Worm (Caenorhabditis elegans): Measurements from ENCODE around the gene fbxa-151.

DNA sequence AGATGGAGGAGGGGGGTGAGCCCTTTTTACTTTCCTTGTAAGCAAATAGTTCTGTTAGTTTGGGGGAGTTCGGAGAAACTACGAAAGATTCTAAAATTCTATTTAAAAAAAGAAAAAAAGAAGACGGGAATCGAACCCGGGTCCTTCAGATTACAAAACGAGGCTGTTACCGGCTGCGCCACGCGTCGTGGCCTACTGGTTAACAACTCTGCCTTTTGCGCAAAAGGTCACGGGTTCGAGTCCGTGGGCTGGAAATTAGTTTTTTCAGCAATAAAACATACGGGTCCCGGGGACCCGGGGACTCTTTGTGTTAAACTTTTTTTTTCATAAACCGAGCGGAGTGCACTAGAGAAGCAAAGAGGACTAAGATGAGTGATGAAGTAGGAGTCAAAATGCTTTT, 35.5 kb downstream of the fbxa-151 start:
- TF ChIP-seq nhr-12 (tag; optimal IDR thresholded peaks at IDR 0.05): no peak
- TF ChIP-seq sup-37 (GFP tag; optimal IDR thresholded peaks at IDR 0.05): no peak
- TF ChIP-seq zag-1 (tag; optimal IDR thresholded peaks at IDR 0.05): no peak
- no peak for TF ChIP-seq nhr-76 (tag; optimal IDR thresholded peaks at IDR 0.05)
- TF ChIP-seq unc-130 (tag; optimal IDR thresholded peaks at IDR 0.05): no peak
- no peak for TF ChIP-seq fkh-10 (GFP tag; optimal IDR thresholded peaks at IDR 0.05)
- no peak for TF ChIP-seq grh-1 (GFP tag; IDR thresholded peaks at IDR 0.05)
- TF ChIP-seq unc-62 (GFP tag; optimal IDR thresholded peaks at IDR 0.05): no peak
- no peak for TF ChIP-seq blmp-1 (tag; optimal IDR thresholded peaks at IDR 0.05)
- TF ChIP-seq C34B4.2 (tag; optimal IDR thresholded peaks at IDR 0.05): no peak

Data from whole organism, L1 larva.